Worm (Caenorhabditis elegans): Measurements from ENCODE around the gene ccep-97.

- no peak for TF ChIP-seq ccch-3 (GFP tag; optimal IDR thresholded peaks at IDR 0.05)
- TF ChIP-seq snpc-4 (GFP tag; optimal IDR thresholded peaks at IDR 0.05) = no peak
- TF ChIP-seq snpc-4 (tag; optimal IDR thresholded peaks at IDR 0.05) = no peak
- TF ChIP-seq pha-4 (tag; optimal IDR thresholded peaks at IDR 0.05) = no peak
- TF ChIP-seq hlh-12 (tag; optimal IDR thresholded peaks at IDR 0.05) = no peak
- no peak for TF ChIP-seq B0019.2 (GFP tag; conservative IDR thresholded peaks at IDR 0.05)
- TF ChIP-seq ama-1 (optimal IDR thresholded peaks at IDR 0.05) = no peak
- TF ChIP-seq ama-1 (GFP tag; optimal IDR thresholded peaks at IDR 0.05) = no peak
- no peak for TF ChIP-seq ceh-40 (GFP tag; IDR thresholded peaks at IDR 0.05)
- no peak for TF ChIP-seq let-607 (tag; optimal IDR thresholded peaks at IDR 0.05)
- TF ChIP-seq mel-28 (tag; optimal IDR thresholded peaks at IDR 0.05; ENCODE audit: borderline replicate concordance) = no peak
- TF ChIP-seq mes-4 (tag; optimal IDR thresholded peaks at IDR 0.05) = no peak
- TF ChIP-seq gei-17 (GFP tag; optimal IDR thresholded peaks at IDR 0.05) = no peak
- TF ChIP-seq F57C9.4 (tag; optimal IDR thresholded peaks at IDR 0.05) = no peak
- no peak for TF ChIP-seq snpc-1.1 (tag; optimal IDR thresholded peaks at IDR 0.05; ENCODE audit: insufficient read depth)
Observed at ce11 chrV:4823323-4823682, 4.8 kb upstream of the ccep-97 start, which contains the start of gene adss-1.

Data from whole organism, young adult.